Fruit fly (Drosophila melanogaster) whole organism, embryonic: Measurements from ENCODE around the gene tsl.

Experiments used
- B-H1 ChIP-seq: fragments of 200-800 bp; sonication (Bioruptor generic); IDR thresholded peaks from 3 replicates; pipeline ENCODE4 v1.3.6; 2022; ENCODE audit warnings: missing biosample characterization, missing genetic modification characterization
- CG11560 ChIP-seq: fragments of 200-800 bp; sonication (Bioruptor generic); IDR thresholded peaks from 3 replicates; pipeline ENCODE4 v1.3.6; 2022; ENCODE audit warnings: missing biosample characterization, missing genetic modification characterization
- CG12071 ChIP-seq: fragments of 200-800 bp; sonication (Bioruptor generic); optimal IDR thresholded peaks from 3 replicates; lab custom pipeline; 2018; ENCODE audit warnings: missing biosample characterization, mild to moderate bottlenecking, missing genetic modification characterization
- CG1233 ChIP-seq: fragments of 200-800 bp; sonication (Bioruptor generic); optimal IDR thresholded peaks from 4 replicates; lab custom pipeline; 2018; ENCODE audit warnings: missing biosample characterization, mild to moderate bottlenecking, missing genetic modification characterization
- CG12391 ChIP-seq: fragments of 200-800 bp; sonication (Bioruptor generic); optimal IDR thresholded peaks from 3 replicates; lab custom pipeline; 2018; ENCODE audit warnings: missing biosample characterization, mild to moderate bottlenecking, missing genetic modification characterization, moderate library complexity
- CG1529 ChIP-seq: fragments of 200-800 bp; sonication (Bioruptor generic); optimal IDR thresholded peaks from 3 replicates; lab custom pipeline; 2018; ENCODE audit warnings: missing biosample characterization, missing genetic modification characterization
- CG17361 ChIP-seq: fragments of 200-800 bp; sonication (Bioruptor generic); IDR thresholded peaks from 3 replicates; pipeline ENCODE4 v1.3.6; 2022; ENCODE audit warnings: missing biosample characterization, missing genetic modification characterization
- CG17912 ChIP-seq: fragments of 200-800 bp; sonication (Bioruptor generic); optimal IDR thresholded peaks from 2 replicates; lab custom pipeline; 2018; ENCODE audit warnings: missing biosample characterization, mild to moderate bottlenecking, missing genetic modification characterization
- CG3281 ChIP-seq: fragments of 200-800 bp; sonication (Bioruptor generic); optimal IDR thresholded peaks from 3 replicates; lab custom pipeline; 2017; ENCODE audit warnings: missing biosample characterization, mild to moderate bottlenecking, missing genetic modification characterization
- CG34224 ChIP-seq: fragments of 200-800 bp; sonication (Bioruptor generic); IDR thresholded peaks from 3 replicates; pipeline ENCODE4 v1.3.6; 2022; ENCODE audit warnings: missing biosample characterization, missing genetic modification characterization; ENCODE audit not compliant: partially characterized antibody
- CG4328 ChIP-seq: fragments of 200-800 bp; sonication (Bioruptor generic); optimal IDR thresholded peaks from 3 replicates; lab custom pipeline; 2017; ENCODE audit warnings: missing biosample characterization, missing genetic modification reagents, missing genetic modification characterization
- CG6175 ChIP-seq: fragments of 200-800 bp; sonication (Bioruptor generic); IDR thresholded peaks from 3 replicates; pipeline ENCODE4 v1.3.6; 2022; ENCODE audit warnings: missing biosample characterization, missing genetic modification characterization
- CG6689 ChIP-seq: fragments of 200-800 bp; sonication (Bioruptor generic); IDR thresholded peaks from 2 replicates; pipeline ENCODE4 v1.3.6; 2022; ENCODE audit warnings: missing biosample characterization, missing genetic modification characterization
- CG8290 ChIP-seq, 3 experiments: fragments of 200-800 bp; sonication (Bioruptor generic); optimal IDR thresholded peaks; 2 replicates each; lab custom pipeline; 2016 to 2019; ENCODE audit warnings: missing biosample characterization in 3 of 3, missing genetic modification characterization in 3 of 3, mild to moderate bottlenecking in 2 of 3, moderate library complexity in 1 of 3
- CG9876 ChIP-seq: fragments of 200-800 bp; sonication (Bioruptor generic); optimal IDR thresholded peaks from 2 replicates; lab custom pipeline; 2016; ENCODE audit warnings: missing biosample characterization, missing genetic modification characterization
- Dbx ChIP-seq: fragments of 200-800 bp; sonication (Bioruptor generic); IDR thresholded peaks from 3 replicates; pipeline ENCODE4 v1.3.6; 2022; ENCODE audit warnings: missing biosample characterization, missing genetic modification characterization
- Dek ChIP-seq: fragments of 200-800 bp; sonication (Bioruptor generic); optimal IDR thresholded peaks from 3 replicates; lab custom pipeline; 2019; ENCODE audit warnings: missing biosample characterization, mild to moderate bottlenecking, missing genetic modification characterization, moderate library complexity
- Dref ChIP-seq: fragments of 200-800 bp; sonication (Bioruptor generic); IDR thresholded peaks from 2 replicates; pipeline ENCODE4 v1.3.6; 2022; ENCODE audit warnings: missing biosample characterization, missing genetic modification characterization
- Drgx ChIP-seq: fragments of 200-800 bp; sonication (Bioruptor generic); IDR thresholded peaks from 2 replicates; pipeline ENCODE4 v1.3.6; 2022; ENCODE audit warnings: missing biosample characterization, missing genetic modification characterization
- Elba2 ChIP-seq: fragments of 200-800 bp; sonication (Bioruptor generic); optimal IDR thresholded peaks from 3 replicates; lab custom pipeline; 2016; ENCODE audit warnings: missing biosample characterization, missing genetic modification characterization
- Ets65A ChIP-seq: fragments of 200-800 bp; sonication (Bioruptor generic); peaks from one replicate; lab custom pipeline; 2016; ENCODE audit warnings: missing biosample characterization, missing genetic modification characterization
- Hr39 ChIP-seq: fragments of >200 bp; optimal IDR thresholded peaks from 2 replicates; lab custom pipeline; 2017
- Med ChIP-seq: fragments of 200-800 bp; sonication (Bioruptor generic); peaks from one replicate; lab custom pipeline; 2016; ENCODE audit warnings: missing biosample characterization, missing genetic modification characterization, mild to moderate bottlenecking, inconsistent platforms, moderate library complexity
- Tbp ChIP-seq: fragments of >200 bp; optimal IDR thresholded peaks from 2 replicates; lab custom pipeline; 2018; ENCODE audit warnings: missing biosample characterization, missing genetic modification characterization
- YL-1 ChIP-seq: fragments of 200-800 bp; sonication (Bioruptor generic); optimal IDR thresholded peaks from 3 replicates; lab custom pipeline; 2017; ENCODE audit warnings: missing biosample characterization, mild to moderate bottlenecking, missing genetic modification characterization
- ab ChIP-seq: fragments of 200-800 bp; sonication (Bioruptor generic); optimal IDR thresholded peaks from 2 replicates; lab custom pipeline; 2016; ENCODE audit warnings: missing biosample characterization, missing genetic modification characterization
- abd-A ChIP-seq: fragments of 200-800 bp; sonication (Bioruptor generic); optimal IDR thresholded peaks from 3 replicates; lab custom pipeline; 2019; ENCODE audit warnings: missing biosample characterization, mild to moderate bottlenecking, missing genetic modification characterization, moderate library complexity
- ap ChIP-seq: fragments of 200-800 bp; sonication (Bioruptor generic); IDR thresholded peaks from 2 replicates; pipeline ENCODE4 v1.3.6; 2022; ENCODE audit warnings: missing biosample characterization, missing genetic modification characterization
- bigmax ChIP-seq: fragments of 200-800 bp; sonication (Bioruptor generic); optimal IDR thresholded peaks from 2 replicates; lab custom pipeline; 2018; ENCODE audit warnings: missing biosample characterization, mild to moderate bottlenecking, missing genetic modification characterization
- br ChIP-seq: fragments of >200 bp; optimal IDR thresholded peaks from 2 replicates; lab custom pipeline; 2017
- cas ChIP-seq: fragments of 200-800 bp; sonication (Bioruptor generic); IDR thresholded peaks from 2 replicates; pipeline ENCODE4 v1.3.6; 2022; ENCODE audit warnings: missing biosample characterization, missing genetic modification characterization
- dm ChIP-seq: fragments of 200-800 bp; sonication (Bioruptor generic); optimal IDR thresholded peaks from 3 replicates; lab custom pipeline; 2016; ENCODE audit warnings: missing biosample characterization, missing genetic modification characterization
- esg ChIP-seq: fragments of 200-800 bp; sonication (Bioruptor generic); conservative IDR thresholded peaks from 2 replicates; pipeline ENCODE4 v1.3.6; 2022; ENCODE audit warnings: missing biosample characterization, missing genetic modification characterization
- fd3F ChIP-seq: fragments of 200-800 bp; sonication (Bioruptor generic); optimal IDR thresholded peaks from 2 replicates; lab custom pipeline; 2018; ENCODE audit warnings: missing biosample characterization, mild to moderate bottlenecking, missing genetic modification characterization, moderate library complexity
- gem ChIP-seq: fragments of 200-800 bp; sonication (Bioruptor generic); optimal IDR thresholded peaks from 2 replicates; lab custom pipeline; 2019; ENCODE audit warnings: missing biosample characterization, mild to moderate bottlenecking, missing genetic modification characterization, moderate library complexity
- gt ChIP-seq: fragments of 200-800 bp; sonication (Bioruptor generic); IDR thresholded peaks from 2 replicates; pipeline ENCODE4 v1.3.6; 2022; ENCODE audit warnings: missing biosample characterization, missing genetic modification characterization
- hkb ChIP-seq, 2 experiments: fragments of 200-800 bp in 1 of 2; fragments of >200 bp in 1 of 2; sonication (Bioruptor generic) in 1 of 2; IDR thresholded peaks in 1 of 2; optimal IDR thresholded peaks in 1 of 2; 2 replicates each; pipeline versions ENCODE4 v1.3.6 to Lab custom; 2017 to 2022; ENCODE audit warnings: missing biosample characterization in 1 of 2, missing genetic modification characterization in 1 of 2
- lola ChIP-seq, 3 experiments: fragments of >200 bp in 2 of 3; fragments of 200-800 bp in 1 of 3; sonication (Bioruptor generic) in 1 of 3; optimal IDR thresholded peaks; 2 replicates each; lab custom pipeline; 2017 to 2019; ENCODE audit warnings: missing biosample characterization in 3 of 3, missing genetic modification characterization in 3 of 3, mild to moderate bottlenecking in 1 of 3, moderate library complexity in 1 of 3
- luna ChIP-seq: fragments of 200-800 bp; sonication (Bioruptor generic); optimal IDR thresholded peaks from 2 replicates; lab custom pipeline; 2016; ENCODE audit warnings: missing biosample characterization, missing genetic modification characterization
- mirr ChIP-seq: fragments of 200-800 bp; sonication (Bioruptor generic); optimal IDR thresholded peaks from 3 replicates; lab custom pipeline; 2018; ENCODE audit warnings: missing biosample characterization, mild to moderate bottlenecking, missing genetic modification characterization
- nerfin-2 ChIP-seq: fragments of 200-800 bp; sonication (Bioruptor generic); IDR thresholded peaks from 2 replicates; pipeline ENCODE4 v1.3.6; 2022; ENCODE audit warnings: missing biosample characterization, missing genetic modification characterization; ENCODE audit not compliant: partially characterized antibody
- nmo ChIP-seq: fragments of 200-800 bp; sonication (Bioruptor generic); optimal IDR thresholded peaks from 2 replicates; lab custom pipeline; 2018; ENCODE audit warnings: missing biosample characterization, mild to moderate bottlenecking, missing genetic modification characterization, moderate library complexity
- phol ChIP-seq: fragments of 200-800 bp; sonication (Bioruptor generic); optimal IDR thresholded peaks from 3 replicates; lab custom pipeline; 2018; ENCODE audit warnings: missing biosample characterization, mild to moderate bottlenecking, missing genetic modification characterization, moderate library complexity
- sima ChIP-seq: fragments of 200-800 bp; sonication (Bioruptor generic); optimal IDR thresholded peaks from 2 replicates; lab custom pipeline; 2016; ENCODE audit warnings: missing biosample characterization, missing genetic modification characterization
- sisA ChIP-seq: fragments of 200-800 bp; sonication (Bioruptor generic); IDR thresholded peaks from 2 replicates; pipeline ENCODE4 v1.3.6; 2022; ENCODE audit warnings: missing biosample characterization, missing genetic modification characterization
- ssp ChIP-seq: fragments of 200-800 bp; sonication (Bioruptor generic); IDR thresholded peaks from 2 replicates; pipeline ENCODE4 v1.3.6; 2022; ENCODE audit warnings: missing biosample characterization, missing genetic modification characterization
- stc ChIP-seq: fragments of 200-800 bp; sonication (Bioruptor generic); IDR thresholded peaks from 2 replicates; pipeline ENCODE4 v1.3.6; 2022; ENCODE audit warnings: missing biosample characterization, missing genetic modification characterization
- sug ChIP-seq: fragments of 200-800 bp; optimal IDR thresholded peaks from 2 replicates; lab custom pipeline; 2019; ENCODE audit warnings: missing biosample characterization, mild to moderate bottlenecking, missing genetic modification characterization, moderate library complexity
- trh ChIP-seq: fragments of 200-800 bp; sonication (Bioruptor generic); optimal IDR thresholded peaks from 2 replicates; lab custom pipeline; 2016; ENCODE audit warnings: missing biosample characterization, missing genetic modification characterization
- tup ChIP-seq: fragments of 200-800 bp; sonication (Bioruptor generic); optimal IDR thresholded peaks from 2 replicates; lab custom pipeline; 2016; ENCODE audit warnings: missing biosample characterization, mild to moderate bottlenecking, missing genetic modification characterization, moderate library complexity
- wor ChIP-seq: fragments of 200-800 bp; sonication (Bioruptor generic); IDR thresholded peaks from 2 replicates; pipeline ENCODE4 v1.3.6; 2022; ENCODE audit warnings: missing biosample characterization, missing genetic modification characterization
- yki ChIP-seq: fragments of >200 bp; optimal IDR thresholded peaks from 3 replicates; lab custom pipeline; 2018
- zen ChIP-seq: fragments of 200-800 bp; sonication (Bioruptor generic); optimal IDR thresholded peaks from 3 replicates; lab custom pipeline; 2018; ENCODE audit warnings: missing biosample characterization, mild to moderate bottlenecking, missing genetic modification characterization, moderate library complexity

The tsl gene

dm6 chr3R:21732901-21733300 is 49.4 kb downstream of the tsl start (continued):
- no peak for TF ChIP-seq CG1233 (GFP tag; lab: Kevin White, UChicago)
- no peak for TF ChIP-seq tup (GFP tag; lab: Kevin White, UChicago)
- TF ChIP-seq CG8290 (GFP tag; optimal IDR thresholded peaks at IDR 0.05; lab: Kevin White, UChicago): no peak
- no peak for TF ChIP-seq CG8290 (tag; optimal IDR thresholded peaks at IDR 0.05; lab: Kevin White, UChicago)
- peak; percentile 19 for TF ChIP-seq nmo (GFP tag; lab: Kevin White, UChicago)
- no peak for TF ChIP-seq CG1529 (GFP tag; lab: Kevin White, UChicago)
- no peak for TF ChIP-seq CG4328 (GFP tag; lab: Kevin White, UChicago)
- no peak for TF ChIP-seq Hr39
- TF ChIP-seq Drgx (GFP tag; lab: Robert Waterston, UW): peak; percentile 85
- TF ChIP-seq lola (GFP tag; optimal IDR thresholded peaks at IDR 0.05; lab: Kevin White, UChicago): no peak
- TF ChIP-seq sug (tag; lab: Kevin White, UChicago): no peak
- TF ChIP-seq ssp (GFP tag; lab: Robert Waterston, UW): no peak
- no peak for TF ChIP-seq Dref
- TF ChIP-seq nerfin-2 (GFP tag; lab: Robert Waterston, UW): no peak
- TF ChIP-seq Tbp (GFP tag; lab: Kevin White, UChicago): no peak
- no peak for TF ChIP-seq abd-A
- TF ChIP-seq zen (tag; lab: Kevin White, UChicago): no peak
- no peak for TF ChIP-seq Dek (tag; lab: Kevin White, UChicago)
- no peak for TF ChIP-seq stc (GFP tag; lab: Robert Waterston, UW)
- TF ChIP-seq phol (tag; lab: Kevin White, UChicago): peak; percentile 25
- TF ChIP-seq esg (GFP tag; lab: Robert Waterston, UW): no peak
- TF ChIP-seq bigmax (GFP tag; lab: Kevin White, UChicago): no peak
- no peak for TF ChIP-seq CG9876 (GFP tag; lab: Kevin White, UChicago)
- TF ChIP-seq fd3F: no peak
- no peak for TF ChIP-seq yki (lab: Kevin White, UChicago)
- no peak for TF ChIP-seq ap (GFP tag; lab: Robert Waterston, UW)
- no peak for TF ChIP-seq hkb (optimal IDR thresholded peaks at IDR 0.05; lab: Kevin White, UChicago)
- 0 out of 2 replicates have a peak, but pooled peaks have one; percentile 16 for TF ChIP-seq hkb (GFP tag; IDR thresholded peaks at IDR 0.05; lab: Robert Waterston, UW)
- no peak for TF ChIP-seq CG34224
- peak; percentile 34; the same call in 1 of the 2 replicates for TF ChIP-seq wor (GFP tag; lab: Robert Waterston, UW)
- TF ChIP-seq CG3281 (GFP tag; lab: Kevin White, UChicago): no peak
- TF ChIP-seq CG12391 (tag; lab: Kevin White, UChicago): peak; percentile 1
- no peak for TF ChIP-seq Elba2 (GFP tag; lab: Kevin White, UChicago)
- no peak for TF ChIP-seq gt (GFP tag; lab: Robert Waterston, UW)
- no peak for TF ChIP-seq CG11560 (tag; lab: Robert Waterston, UW)
- TF ChIP-seq CG17912 (GFP tag; lab: Kevin White, UChicago): no peak
- no peak for TF ChIP-seq cas
- TF ChIP-seq CG6175 (GFP tag; lab: Robert Waterston, UW): no peak
- TF ChIP-seq luna (GFP tag; lab: Kevin White, UChicago): no peak
- no peak for TF ChIP-seq sima
- TF ChIP-seq YL-1: no peak
- no peak for TF ChIP-seq dm (GFP tag; lab: Kevin White, UChicago)
- TF ChIP-seq Ets65A (GFP tag; lab: Kevin White, UChicago): no peak
- TF ChIP-seq CG6689 (GFP tag; lab: Robert Waterston, UW): no peak
- no peak for TF ChIP-seq Dbx (GFP tag; lab: Robert Waterston, UW)
- TF ChIP-seq mirr (GFP tag; lab: Kevin White, UChicago): no peak
- no peak for TF ChIP-seq sisA (GFP tag; lab: Robert Waterston, UW)
- TF ChIP-seq gem (tag; lab: Kevin White, UChicago): peak; percentile 30
- no peak for TF ChIP-seq br (lab: Kevin White, UChicago)
- no peak for TF ChIP-seq B-H1 (GFP tag; lab: Robert Waterston, UW)
- TF ChIP-seq trh (GFP tag; lab: Kevin White, UChicago): no peak
- 0 out of 3 replicates have a peak, but pooled peaks have one; percentile 12 for TF ChIP-seq CG17361 (GFP tag; lab: Robert Waterston, UW)
- TF ChIP-seq ab (GFP tag; lab: Kevin White, UChicago): no peak
- TF ChIP-seq CG12071 (GFP tag; lab: Kevin White, UChicago): no peak
- no peak for TF ChIP-seq Med (GFP tag; lab: Kevin White, UChicago)
